Fruit fly (Drosophila melanogaster): Measurements from ENCODE around the gene D19B.

DNA sequence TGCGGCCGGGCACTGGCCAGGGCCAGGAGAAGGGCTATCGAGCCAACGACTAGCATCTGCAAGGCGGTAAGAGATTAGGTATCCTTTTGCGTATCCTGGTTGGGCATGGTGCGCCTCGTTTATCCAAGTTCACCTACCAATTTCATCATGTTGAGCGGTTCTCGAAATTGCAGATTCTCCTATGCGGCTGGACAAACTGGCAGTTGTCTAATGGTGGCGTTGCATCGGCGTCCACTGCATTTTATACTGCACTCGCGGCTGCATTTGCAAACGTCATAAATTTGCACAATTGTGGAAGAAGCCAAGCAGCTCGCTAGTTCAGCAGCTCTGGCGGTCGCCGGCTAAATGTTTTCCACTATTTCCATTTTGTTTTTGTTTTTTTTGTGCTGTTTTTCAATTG is 32.2 kb downstream of the D19B start, which contains the start of gene Acp65Aa:
- TF ChIP-seq ey (GFP tag; optimal IDR thresholded peaks at IDR 0.05): no peak
- no peak for TF ChIP-seq Rel (GFP tag; optimal IDR thresholded peaks at IDR 0.05)
- TF ChIP-seq Rel (tag; optimal IDR thresholded peaks at IDR 0.05): no peak
